Worm (Caenorhabditis elegans) whole organism, L3 larva: ENCODE results near the gene old-1.
"Not testable (repeated sequence)": the region's sequence is repeated elsewhere in the genome, so short reads cannot be mapped to it uniquely, and the experiment has no call there.

ENCODE experiments used
- ceh-82 ChIP-seq: fragments of 150-350 bp; optimal IDR thresholded peaks from 2 replicates; lab custom pipeline; 2014; ENCODE audit warnings: missing biosample characterization, missing genetic modification characterization
- egl-27 ChIP-seq: sonication (generic microtip); optimal IDR thresholded peaks from 4 replicates; lab custom pipeline; 2017; ENCODE audit warnings: missing biosample characterization, missing genetic modification reagents, missing genetic modification characterization
- lin-39 ChIP-seq: fragments of 150-350 bp; optimal IDR thresholded peaks from 2 replicates; lab custom pipeline; 2018; ENCODE audit warnings: missing biosample characterization, missing genetic modification reagents, missing genetic modification characterization
- nhr-237 ChIP-seq: fragments of 150-350 bp; optimal IDR thresholded peaks from 2 replicates; lab custom pipeline; 2014; ENCODE audit warnings: missing biosample characterization, missing genetic modification characterization
- pqm-1 ChIP-seq: fragments of 150-350 bp; optimal IDR thresholded peaks from 2 replicates; lab custom pipeline; 2017; ENCODE audit warnings: missing biosample characterization, missing genetic modification characterization, inconsistent platforms
- skn-1 ChIP-seq: fragments of 150-350 bp; optimal IDR thresholded peaks from 2 replicates; lab custom pipeline; 2014; ENCODE audit warnings: missing biosample characterization, missing genetic modification characterization
- ztf-4 ChIP-seq: fragments of 150-350 bp; optimal IDR thresholded peaks from 2 replicates; lab custom pipeline; 2014; ENCODE audit warnings: missing biosample characterization, missing genetic modification characterization

ce11 chrII:9866378-9866777 is 2.2 kb downstream of the old-1 start, which contains the start of gene chil-1:
- TF ChIP-seq nhr-237 (tag; lab: Kevin White, UChicago); lin-39 (tag; lab: Kevin White, UChicago); pqm-1 (tag; lab: Kevin White, UChicago); skn-1 (tag; lab: Kevin White, UChicago); ceh-82 (tag; lab: Kevin White, UChicago); ztf-4 (tag; lab: Kevin White, UChicago); egl-27: not testable (repeated sequence)
